Worm (Caenorhabditis elegans) whole organism, midembryonic: ENCODE results near the gene skr-13.

Experiments used
- cog-1 ChIP-seq: sonication (generic microtip); optimal IDR thresholded peaks from 2 replicates; lab custom pipeline; 2016; ENCODE audit warnings: missing genetic modification characterization, missing compliant biosample characterization
- med-1 ChIP-seq: sonication (generic microtip); optimal IDR thresholded peaks from 2 replicates; lab custom pipeline; 2017; ENCODE audit warnings: missing genetic modification characterization, mild to moderate bottlenecking, missing compliant biosample characterization, antibody characterized with exemption, missing genetic modification reagents; ENCODE audit not compliant: insufficient read depth

ce11 chrIV:17153002-17153401, 9.4 kb downstream of the skr-13 start:
- TF ChIP-seq cog-1 (tag; lab: Kevin White, UChicago) (no peak), med-1 (GFP tag; lab: Kevin White, UChicago) (no peak)
